Fruit fly (Drosophila melanogaster) whole organism, embryonic: ENCODE results near the gene Cp190.

Experiments
- CG10431 ChIP-seq: fragments of 200-800 bp; sonication (Bioruptor generic); optimal IDR thresholded peaks from 3 replicates; lab custom pipeline; 2018; ENCODE audit warnings: missing biosample characterization, mild to moderate bottlenecking, missing genetic modification characterization
- CG11398 ChIP-seq: fragments of 200-800 bp; sonication (Bioruptor generic); optimal IDR thresholded peaks from 2 replicates; lab custom pipeline; 2016; ENCODE audit warnings: missing biosample characterization, missing genetic modification characterization
- CG11560 ChIP-seq: fragments of 200-800 bp; sonication (Bioruptor generic); IDR thresholded peaks from 3 replicates; pipeline ENCODE4 v1.3.6; 2022; ENCODE audit warnings: missing biosample characterization, missing genetic modification characterization
- CG1233 ChIP-seq: fragments of 200-800 bp; sonication (Bioruptor generic); optimal IDR thresholded peaks from 4 replicates; lab custom pipeline; 2018; ENCODE audit warnings: missing biosample characterization, mild to moderate bottlenecking, missing genetic modification characterization
- CG13123 ChIP-seq: fragments of 200-800 bp; sonication (Bioruptor generic); optimal IDR thresholded peaks from 2 replicates; lab custom pipeline; 2016; ENCODE audit warnings: missing biosample characterization, missing genetic modification characterization
- CG13287 ChIP-seq: fragments of 200-800 bp; sonication (Bioruptor generic); IDR thresholded peaks from 2 replicates; pipeline ENCODE4 v1.3.6; 2022; ENCODE audit warnings: missing biosample characterization, missing genetic modification characterization; ENCODE audit not compliant: partially characterized antibody
- CG1529 ChIP-seq: fragments of 200-800 bp; sonication (Bioruptor generic); optimal IDR thresholded peaks from 3 replicates; lab custom pipeline; 2018; ENCODE audit warnings: missing biosample characterization, missing genetic modification characterization
- CG16779 ChIP-seq: fragments of 200-800 bp; sonication (Bioruptor generic); IDR thresholded peaks from 2 replicates; pipeline ENCODE4 v1.3.6; 2022; ENCODE audit warnings: missing biosample characterization, missing genetic modification characterization
- CG16863 ChIP-seq: fragments of 200-800 bp; sonication (Bioruptor generic); optimal IDR thresholded peaks from 3 replicates; lab custom pipeline; 2016; ENCODE audit warnings: missing biosample characterization, missing genetic modification characterization
- CG17829 ChIP-seq: fragments of 200-800 bp; optimal IDR thresholded peaks from 2 replicates; lab custom pipeline; 2019; ENCODE audit warnings: missing biosample characterization, mild to moderate bottlenecking, missing genetic modification characterization, moderate library complexity
- CG18476 ChIP-seq: fragments of 200-800 bp; sonication (Bioruptor generic); optimal IDR thresholded peaks from 2 replicates; lab custom pipeline; 2016; ENCODE audit warnings: missing biosample characterization, mild to moderate bottlenecking, missing genetic modification characterization
- CG32532 ChIP-seq: fragments of 200-800 bp; sonication (Bioruptor generic); IDR thresholded peaks from 2 replicates; pipeline ENCODE4 v1.3.6; 2022; ENCODE audit warnings: missing biosample characterization, missing genetic modification characterization
- CG34376 ChIP-seq: fragments of 200-800 bp; sonication (Bioruptor generic); optimal IDR thresholded peaks from 2 replicates; lab custom pipeline; 2018; ENCODE audit warnings: missing biosample characterization, mild to moderate bottlenecking, missing genetic modification characterization
- CG3995 ChIP-seq: fragments of 200-800 bp; sonication (Bioruptor generic); optimal IDR thresholded peaks from 3 replicates; lab custom pipeline; 2016; ENCODE audit warnings: missing biosample characterization, missing genetic modification characterization
- CG43689 ChIP-seq: fragments of 200-800 bp; sonication (Bioruptor generic); IDR thresholded peaks from 2 replicates; pipeline ENCODE4 v1.3.6; 2022; ENCODE audit warnings: missing biosample characterization, missing genetic modification characterization
- CG4424 ChIP-seq: fragments of 200-800 bp; sonication (Bioruptor generic); optimal IDR thresholded peaks from 3 replicates; lab custom pipeline; 2016; ENCODE audit warnings: missing biosample characterization, missing genetic modification characterization
- CG4707 ChIP-seq: fragments of 200-800 bp; sonication (Bioruptor generic); optimal IDR thresholded peaks from 2 replicates; lab custom pipeline; 2018; ENCODE audit warnings: missing biosample characterization, mild to moderate bottlenecking, missing genetic modification characterization, moderate library complexity
- CG6683 ChIP-seq: fragments of 200-800 bp; sonication (Bioruptor generic); optimal IDR thresholded peaks from 2 replicates; lab custom pipeline; 2017; ENCODE audit warnings: missing biosample characterization, mild to moderate bottlenecking, missing genetic modification characterization, missing genetic modification reagents
- CG7745 ChIP-seq: fragments of 200-800 bp; sonication (Bioruptor generic); optimal IDR thresholded peaks from 2 replicates; lab custom pipeline; 2018; ENCODE audit warnings: missing biosample characterization, mild to moderate bottlenecking, missing genetic modification characterization, moderate library complexity
- CG8765 ChIP-seq: fragments of 200-800 bp; sonication (Bioruptor generic); IDR thresholded peaks from 2 replicates; pipeline ENCODE4 v1.3.6; 2022; ENCODE audit warnings: missing biosample characterization, missing genetic modification characterization
- D19B ChIP-seq: fragments of 200-800 bp; sonication (Bioruptor generic); optimal IDR thresholded peaks from 2 replicates; lab custom pipeline; 2017; ENCODE audit warnings: missing biosample characterization, mild to moderate bottlenecking, missing genetic modification characterization
- Dad ChIP-seq: fragments of 200-800 bp; sonication (Bioruptor generic); optimal IDR thresholded peaks from 3 replicates; lab custom pipeline; 2016; ENCODE audit warnings: missing biosample characterization, missing genetic modification characterization
- Fer1 ChIP-seq: fragments of 200-800 bp; sonication (Bioruptor generic); optimal IDR thresholded peaks from 2 replicates; lab custom pipeline; 2017; ENCODE audit warnings: missing biosample characterization, mild to moderate bottlenecking, missing genetic modification characterization
- GATAe ChIP-seq: fragments of 200-800 bp; sonication (Bioruptor generic); conservative IDR thresholded peaks from 2 replicates; pipeline ENCODE4 v1.3.6; 2022; ENCODE audit warnings: missing biosample characterization, missing genetic modification characterization
- Hr51 ChIP-seq, 2 experiments: fragments of 200-800 bp; sonication (Bioruptor generic); optimal IDR thresholded peaks; 2 replicates in 1 of 2; 3 replicates in 1 of 2; lab custom pipeline; 2016 to 2018; ENCODE audit warnings: missing biosample characterization in 2 of 2, missing genetic modification characterization in 2 of 2, mild to moderate bottlenecking in 1 of 2, moderate library complexity in 1 of 2
- Med ChIP-seq: fragments of 200-800 bp; sonication (Bioruptor generic); peaks from one replicate; lab custom pipeline; 2016; ENCODE audit warnings: missing biosample characterization, missing genetic modification characterization, mild to moderate bottlenecking, inconsistent platforms, moderate library complexity
- Oli ChIP-seq: fragments of 200-800 bp; sonication (Bioruptor generic); optimal IDR thresholded peaks from 2 replicates; lab custom pipeline; 2018; ENCODE audit warnings: missing biosample characterization, mild to moderate bottlenecking, missing genetic modification characterization, moderate library complexity
- Rfx ChIP-seq: fragments of 200-800 bp; sonication (Bioruptor generic); IDR thresholded peaks from 2 replicates; pipeline ENCODE4 v1.3.6; 2022; ENCODE audit warnings: missing biosample characterization, missing genetic modification characterization
- Six4 ChIP-seq: fragments of 200-800 bp; sonication (Bioruptor generic); optimal IDR thresholded peaks from 2 replicates; lab custom pipeline; 2016; ENCODE audit warnings: missing biosample characterization, missing genetic modification characterization
- Taf1 ChIP-seq: fragments of 200-800 bp; sonication (Bioruptor generic); IDR thresholded peaks from 2 replicates; pipeline ENCODE4 v1.3.6; 2022; ENCODE audit warnings: missing biosample characterization, missing genetic modification characterization
- chinmo ChIP-seq: fragments of 200-800 bp; sonication (Bioruptor generic); IDR thresholded peaks from 4 replicates; pipeline ENCODE4 v1.3.6; 2022; ENCODE audit warnings: missing biosample characterization, missing genetic modification characterization; ENCODE audit not compliant: partially characterized antibody
- cwo ChIP-seq: fragments of 200-800 bp; sonication (Bioruptor generic); optimal IDR thresholded peaks from 3 replicates; lab custom pipeline; 2017; ENCODE audit warnings: missing biosample characterization, missing genetic modification characterization, mild to moderate bottlenecking, moderate library complexity, missing genetic modification reagents
- da ChIP-seq: fragments of 200-800 bp; sonication (Bioruptor generic); optimal IDR thresholded peaks from 2 replicates; lab custom pipeline; 2016; ENCODE audit warnings: missing biosample characterization, missing genetic modification characterization
- eve ChIP-seq, 2 experiments: fragments of >200 bp; optimal IDR thresholded peaks; 2 replicates each; lab custom pipeline; 2017; ENCODE audit warnings: missing biosample characterization in 2 of 2, missing genetic modification characterization in 2 of 2
- exex ChIP-seq: fragments of 200-800 bp; sonication (Bioruptor generic); optimal IDR thresholded peaks from 4 replicates; lab custom pipeline; 2018; ENCODE audit warnings: missing biosample characterization, mild to moderate bottlenecking, missing genetic modification characterization, moderate library complexity
- grn ChIP-seq: fragments of 200-800 bp; sonication (Bioruptor generic); optimal IDR thresholded peaks from 3 replicates; lab custom pipeline; 2017; ENCODE audit warnings: missing biosample characterization, missing genetic modification characterization
- ham ChIP-seq: fragments of 200-800 bp; sonication (Bioruptor generic); IDR thresholded peaks from 2 replicates; pipeline ENCODE4 v1.3.6; 2022; ENCODE audit warnings: missing biosample characterization, missing genetic modification characterization
- jing ChIP-seq: fragments of 200-800 bp; sonication (Bioruptor generic); optimal IDR thresholded peaks from 2 replicates; lab custom pipeline; 2018; ENCODE audit warnings: missing biosample characterization, mild to moderate bottlenecking, missing genetic modification characterization
- ken ChIP-seq: fragments of 200-800 bp; sonication (Bioruptor generic); IDR thresholded peaks from 3 replicates; pipeline ENCODE4 v1.3.6; 2022; ENCODE audit warnings: missing biosample characterization, missing genetic modification characterization
- knrl ChIP-seq: fragments of 200-800 bp; sonication (Bioruptor generic); IDR thresholded peaks from 3 replicates; pipeline ENCODE4 v1.3.6; 2022; ENCODE audit warnings: missing biosample characterization, missing genetic modification characterization; ENCODE audit not compliant: partially characterized antibody
- lab ChIP-seq: fragments of 200-800 bp; sonication (Bioruptor generic); optimal IDR thresholded peaks from 3 replicates; lab custom pipeline; 2017; ENCODE audit warnings: missing biosample characterization, missing genetic modification characterization, mild to moderate bottlenecking, moderate library complexity, missing genetic modification reagents
- mirr ChIP-seq: fragments of 200-800 bp; sonication (Bioruptor generic); optimal IDR thresholded peaks from 3 replicates; lab custom pipeline; 2018; ENCODE audit warnings: missing biosample characterization, mild to moderate bottlenecking, missing genetic modification characterization
- oc ChIP-seq: fragments of 200-800 bp; sonication (Bioruptor generic); optimal IDR thresholded peaks from 2 replicates; lab custom pipeline; 2018; ENCODE audit warnings: missing biosample characterization, mild to moderate bottlenecking, missing genetic modification characterization, moderate library complexity
- p53 ChIP-seq: fragments of 200-800 bp; sonication (Bioruptor generic); optimal IDR thresholded peaks from 2 replicates; lab custom pipeline; 2016; ENCODE audit warnings: missing biosample characterization, missing genetic modification characterization
- row ChIP-seq: fragments of 200-800 bp; sonication (Bioruptor generic); IDR thresholded peaks from 3 replicates; pipeline ENCODE4 v1.3.6; 2022; ENCODE audit warnings: missing biosample characterization, missing genetic modification characterization
- sens ChIP-seq: fragments of 200-800 bp; sonication (Bioruptor generic); peaks from one replicate; lab custom pipeline; 2016; ENCODE audit warnings: missing biosample characterization, missing genetic modification characterization
- so ChIP-seq: fragments of 200-800 bp; sonication (Bioruptor generic); IDR thresholded peaks from 3 replicates; pipeline ENCODE4 v1.3.6; 2022; ENCODE audit warnings: missing biosample characterization, missing genetic modification characterization
- sug ChIP-seq: fragments of 200-800 bp; optimal IDR thresholded peaks from 2 replicates; lab custom pipeline; 2019; ENCODE audit warnings: missing biosample characterization, mild to moderate bottlenecking, missing genetic modification characterization, moderate library complexity
- tin ChIP-seq: fragments of 200-800 bp; sonication (Bioruptor generic); optimal IDR thresholded peaks from 3 replicates; lab custom pipeline; 2016; ENCODE audit warnings: missing biosample characterization, missing genetic modification characterization
- vvl ChIP-seq: fragments of 200-800 bp; sonication (Bioruptor generic); IDR thresholded peaks from 2 replicates; pipeline ENCODE4 v1.3.6; 2022; ENCODE audit warnings: missing biosample characterization, missing genetic modification characterization
- wdn ChIP-seq: fragments of 200-800 bp; sonication (Bioruptor generic); IDR thresholded peaks from 2 replicates; pipeline ENCODE4 v1.3.6; 2022; ENCODE audit warnings: missing biosample characterization, missing genetic modification characterization

The Cp190 gene

dm6 chr3R:15297904-15298303 lies 22.9 kb upstream of the Cp190 start:
- TF ChIP-seq mirr (GFP tag; lab: Kevin White, UChicago), result peak; percentile 15
- TF ChIP-seq CG13287 (GFP tag; lab: Robert Waterston, UW), result 0 out of 2 replicates have a peak, but pooled peaks have one; percentile 14
- no peak for TF ChIP-seq so (GFP tag; lab: Robert Waterston, UW)
- TF ChIP-seq CG43689 (GFP tag; lab: Robert Waterston, UW), result no peak
- TF ChIP-seq tin, result no peak
- no peak for TF ChIP-seq Dad
- peak; percentile 87; the same call in 3 of the 4 replicates for TF ChIP-seq chinmo
- no peak for TF ChIP-seq CG16779 (GFP tag; lab: Robert Waterston, UW)
- no peak for TF ChIP-seq Taf1
- TF ChIP-seq jing (GFP tag; lab: Kevin White, UChicago), result no peak
- TF ChIP-seq GATAe (GFP tag; lab: Robert Waterston, UW), result peak; percentile 42; the same call in 1 of the 2 replicates
- peak; percentile 46 for TF ChIP-seq lab
- no peak for TF ChIP-seq knrl (GFP tag; lab: Robert Waterston, UW)
- no peak for TF ChIP-seq CG18476 (GFP tag; lab: Kevin White, UChicago)
- no peak for TF ChIP-seq Six4 (GFP tag; lab: Kevin White, UChicago)
- peak; percentile 64 for TF ChIP-seq Med (GFP tag; lab: Kevin White, UChicago)
- TF ChIP-seq Oli (tag; lab: Kevin White, UChicago), result no peak
- no peak for TF ChIP-seq CG4424 (GFP tag; lab: Kevin White, UChicago)
- no peak for TF ChIP-seq CG1529 (GFP tag; lab: Kevin White, UChicago)
- TF ChIP-seq da (GFP tag; lab: Kevin White, UChicago), result no peak
- TF ChIP-seq Hr51 (GFP tag; optimal IDR thresholded peaks at IDR 0.05; lab: Kevin White, UChicago), result no peak
- peak; percentile 17 for TF ChIP-seq D19B (GFP tag; lab: Kevin White, UChicago)
- peak; percentile 13 for TF ChIP-seq Fer1 (GFP tag; lab: Kevin White, UChicago)
- no peak for TF ChIP-seq Rfx (GFP tag; lab: Robert Waterston, UW)
- peak; percentile 27 for TF ChIP-seq grn (GFP tag; lab: Kevin White, UChicago)
- no peak for TF ChIP-seq CG13123 (GFP tag; lab: Kevin White, UChicago)
- TF ChIP-seq CG34376 (GFP tag; lab: Kevin White, UChicago), result peak; percentile 44
- TF ChIP-seq CG32532 (GFP tag; lab: Robert Waterston, UW), result peak; percentile 5; the same call in 1 of the 2 replicates
- peak; percentile 70 for TF ChIP-seq sug (tag; lab: Kevin White, UChicago)
- TF ChIP-seq vvl, result no peak
- TF ChIP-seq CG16863 (GFP tag; lab: Kevin White, UChicago), result no peak
- no peak for TF ChIP-seq oc (tag; lab: Kevin White, UChicago)
- 0 out of 2 replicates have a peak, but pooled peaks have one; percentile 8 for TF ChIP-seq wdn
- TF ChIP-seq CG17829 (tag; lab: Kevin White, UChicago), result no peak
- TF ChIP-seq CG7745 (tag; lab: Kevin White, UChicago), result no peak
- peak; percentile 67 for TF ChIP-seq exex
- peak in 1 of 2 experiments; percentile 2 for TF ChIP-seq eve (GFP tag; optimal IDR thresholded peaks at IDR 0.05; lab: Kevin White, UChicago)
- TF ChIP-seq cwo, result peak; percentile 12
- TF ChIP-seq, all 482 proteins: peak for 16

- TF ChIP-seq CG4707 (GFP tag; lab: Kevin White, UChicago) (no peak), row (GFP tag; lab: Robert Waterston, UW) (peak; percentile 3; the same call in 1 of the 3 replicates), CG6683 (GFP tag; lab: Kevin White, UChicago) (no peak), ken (GFP tag; lab: Robert Waterston, UW) (0 out of 3 replicates have a peak, but pooled peaks have one; percentile 12), ham (no peak), CG34376 (GFP tag; lab: Kevin White, UChicago) (no peak), CG3995 (GFP tag; lab: Kevin White, UChicago) (no peak), CG1233 (GFP tag; lab: Kevin White, UChicago) (no peak), p53 (GFP tag; lab: Kevin White, UChicago) (no peak), CG11398 (GFP tag; lab: Kevin White, UChicago) (no peak), CG11560 (tag; lab: Robert Waterston, UW) (no peak), cwo (no peak), sens (peak; percentile 37), CG10431 (no peak), mirr (GFP tag; lab: Kevin White, UChicago) (peak; percentile 59), so (GFP tag; lab: Robert Waterston, UW) (0 out of 3 replicates have a peak, but pooled peaks have one; percentile 28), CG8765 (no peak)
These were observed 18.9 kb upstream of the Cp190 start for dm6 chr3R:15293878-15294350.
